Fruit fly (Drosophila melanogaster) whole organism, embryonic: ENCODE results near the gene mus301.

Source experiments
- CG1024 ChIP-seq: fragments of 200-800 bp; sonication (Bioruptor generic); IDR thresholded peaks from 2 replicates; pipeline ENCODE4 v1.3.6; 2022; ENCODE audit warnings: missing biosample characterization, missing genetic modification characterization
- CG1233 ChIP-seq: fragments of 200-800 bp; sonication (Bioruptor generic); optimal IDR thresholded peaks from 4 replicates; lab custom pipeline; 2018; ENCODE audit warnings: missing biosample characterization, mild to moderate bottlenecking, missing genetic modification characterization
- CG13775 ChIP-seq: fragments of 200-800 bp; sonication (Bioruptor generic); optimal IDR thresholded peaks from 3 replicates; lab custom pipeline; 2017; ENCODE audit warnings: missing biosample characterization, mild to moderate bottlenecking, missing genetic modification characterization
- CG14667 ChIP-seq: fragments of 200-800 bp; sonication (Bioruptor generic); IDR thresholded peaks from 2 replicates; pipeline ENCODE4 v1.3.6; 2022; ENCODE audit warnings: missing biosample characterization, missing genetic modification characterization
- CG15073 ChIP-seq: fragments of 200-800 bp; sonication (Bioruptor generic); optimal IDR thresholded peaks from 2 replicates; lab custom pipeline; 2016; ENCODE audit warnings: missing biosample characterization, missing genetic modification characterization
- CG1529 ChIP-seq: fragments of 200-800 bp; sonication (Bioruptor generic); optimal IDR thresholded peaks from 3 replicates; lab custom pipeline; 2018; ENCODE audit warnings: missing biosample characterization, missing genetic modification characterization
- CG16815 ChIP-seq: fragments of 200-800 bp; sonication (Bioruptor generic); optimal IDR thresholded peaks from 3 replicates; lab custom pipeline; 2017; ENCODE audit warnings: missing biosample characterization, mild to moderate bottlenecking, missing genetic modification characterization
- CG33213 ChIP-seq: fragments of 200-800 bp; sonication (Bioruptor generic); optimal IDR thresholded peaks from 3 replicates; lab custom pipeline; 2016; ENCODE audit warnings: missing biosample characterization, missing genetic modification characterization
- CG33557 ChIP-seq: fragments of 200-800 bp; sonication (Bioruptor generic); optimal IDR thresholded peaks from 2 replicates; lab custom pipeline; 2019; ENCODE audit warnings: missing biosample characterization, mild to moderate bottlenecking, missing genetic modification characterization, moderate library complexity
- CG3838 ChIP-seq: fragments of 200-800 bp; sonication (Bioruptor generic); optimal IDR thresholded peaks from 3 replicates; lab custom pipeline; 2016; ENCODE audit warnings: missing biosample characterization, missing genetic modification characterization
- CG42726 ChIP-seq: fragments of 200-800 bp; sonication (Bioruptor generic); IDR thresholded peaks from 2 replicates; pipeline ENCODE4 v1.3.6; 2022; ENCODE audit warnings: missing biosample characterization, missing genetic modification characterization; ENCODE audit not compliant: partially characterized antibody
- CG5180 ChIP-seq: fragments of 200-800 bp; sonication (Bioruptor generic); optimal IDR thresholded peaks from 3 replicates; lab custom pipeline; 2017; ENCODE audit warnings: missing biosample characterization, missing genetic modification characterization, mild to moderate bottlenecking, moderate library complexity, missing genetic modification reagents
- CG6175 ChIP-seq: fragments of 200-800 bp; sonication (Bioruptor generic); IDR thresholded peaks from 3 replicates; pipeline ENCODE4 v1.3.6; 2022; ENCODE audit warnings: missing biosample characterization, missing genetic modification characterization
- CG6254 ChIP-seq: fragments of 200-800 bp; sonication (Bioruptor generic); optimal IDR thresholded peaks from 3 replicates; lab custom pipeline; 2017; ENCODE audit warnings: mild to moderate bottlenecking, missing biosample characterization, missing genetic modification reagents, missing genetic modification characterization
- CG6854 ChIP-seq: fragments of 200-800 bp; sonication (Bioruptor generic); optimal IDR thresholded peaks from 3 replicates; lab custom pipeline; 2017; ENCODE audit warnings: missing biosample characterization, mild to moderate bottlenecking, missing genetic modification characterization
- CG9797 ChIP-seq: fragments of 200-800 bp; sonication (Bioruptor generic); optimal IDR thresholded peaks from 3 replicates; lab custom pipeline; 2018; ENCODE audit warnings: missing biosample characterization, mild to moderate bottlenecking, missing genetic modification characterization
- CG9932 ChIP-seq: fragments of 200-800 bp; sonication (Bioruptor generic); IDR thresholded peaks from 2 replicates; pipeline ENCODE4 v1.3.6; 2022; ENCODE audit warnings: missing biosample characterization, missing genetic modification characterization
- D19A ChIP-seq: fragments of 200-800 bp; optimal IDR thresholded peaks from 3 replicates; lab custom pipeline; 2019; ENCODE audit warnings: missing biosample characterization, mild to moderate bottlenecking, missing genetic modification characterization, moderate library complexity
- Dref ChIP-seq: fragments of 200-800 bp; sonication (Bioruptor generic); IDR thresholded peaks from 2 replicates; pipeline ENCODE4 v1.3.6; 2022; ENCODE audit warnings: missing biosample characterization, missing genetic modification characterization
- Ets97D ChIP-seq: fragments of 200-800 bp; sonication (Bioruptor generic); optimal IDR thresholded peaks from 3 replicates; lab custom pipeline; 2016; ENCODE audit warnings: missing biosample characterization, missing genetic modification characterization
- HLHmδ ChIP-seq: fragments of 200-800 bp; sonication (Bioruptor generic); optimal IDR thresholded peaks from 2 replicates; lab custom pipeline; 2018; ENCODE audit warnings: missing biosample characterization, mild to moderate bottlenecking, missing genetic modification characterization, moderate library complexity
- Hand ChIP-seq: fragments of 200-800 bp; sonication (Bioruptor generic); optimal IDR thresholded peaks from 2 replicates; lab custom pipeline; 2017; ENCODE audit warnings: mild to moderate bottlenecking, missing biosample characterization, missing genetic modification reagents, missing genetic modification characterization
- Hr3 ChIP-seq: fragments of 200-800 bp; sonication (Bioruptor generic); optimal IDR thresholded peaks from 3 replicates; lab custom pipeline; 2016; ENCODE audit warnings: missing biosample characterization, missing genetic modification characterization
- Lhr ChIP-seq: fragments of 200-800 bp; sonication (Bioruptor generic); optimal IDR thresholded peaks from 3 replicates; lab custom pipeline; 2017; ENCODE audit warnings: mild to moderate bottlenecking, missing biosample characterization, missing genetic modification reagents, missing genetic modification characterization
- Lpt ChIP-seq: fragments of >200 bp; optimal IDR thresholded peaks from 2 replicates; lab custom pipeline; 2018; ENCODE audit warnings: missing biosample characterization, missing genetic modification characterization
- Myb ChIP-seq: fragments of 200-800 bp; sonication (Bioruptor generic); optimal IDR thresholded peaks from 2 replicates; lab custom pipeline; 2016; ENCODE audit warnings: missing biosample characterization, missing genetic modification characterization
- NFAT ChIP-seq: fragments of 200-800 bp; sonication (Bioruptor generic); IDR thresholded peaks from 2 replicates; pipeline ENCODE4 v1.3.6; 2022; ENCODE audit warnings: missing biosample characterization, missing genetic modification characterization
- Opbp ChIP-seq: fragments of 200-800 bp; sonication (Bioruptor generic); IDR thresholded peaks from 3 replicates; pipeline ENCODE4 v1.3.6; 2022; ENCODE audit warnings: missing biosample characterization, missing genetic modification characterization; ENCODE audit not compliant: partially characterized antibody
- Side ChIP-seq: fragments of 200-800 bp; sonication (Bioruptor generic); optimal IDR thresholded peaks from 2 replicates; lab custom pipeline; 2016; ENCODE audit warnings: missing biosample characterization, missing genetic modification characterization
- Trl ChIP-seq, 3 experiments: fragments of >200 bp in 2 of 3; fragments of 200-800 bp in 1 of 3; sonication (Bioruptor generic) in 1 of 3; optimal IDR thresholded peaks; 2 replicates in 1 of 3; 3 replicates in 2 of 3; lab custom pipeline; 2016 to 2017; ENCODE audit warnings: missing biosample characterization in 1 of 3, missing genetic modification characterization in 1 of 3
- Usf ChIP-seq: fragments of 200-800 bp; sonication (Bioruptor generic); optimal IDR thresholded peaks from 2 replicates; lab custom pipeline; 2017; ENCODE audit warnings: missing genotype, missing biosample characterization, missing genetic modification characterization
- bbx ChIP-seq: fragments of 200-800 bp; sonication (Bioruptor generic); IDR thresholded peaks from 2 replicates; pipeline ENCODE4 v1.3.6; 2022; ENCODE audit warnings: missing biosample characterization, missing genetic modification characterization; ENCODE audit not compliant: partially characterized antibody
- chn ChIP-seq: fragments of 200-800 bp; sonication (Bioruptor generic); optimal IDR thresholded peaks from 2 replicates; lab custom pipeline; 2016; ENCODE audit warnings: missing biosample characterization, missing genetic modification characterization
- cwo ChIP-seq: fragments of 200-800 bp; sonication (Bioruptor generic); optimal IDR thresholded peaks from 3 replicates; lab custom pipeline; 2017; ENCODE audit warnings: missing biosample characterization, missing genetic modification characterization, mild to moderate bottlenecking, moderate library complexity, missing genetic modification reagents
- dati ChIP-seq: fragments of 200-800 bp; sonication (Bioruptor generic); IDR thresholded peaks from 2 replicates; pipeline ENCODE4 v1.3.6; 2022; ENCODE audit warnings: missing biosample characterization, missing genetic modification characterization
- gce ChIP-seq: fragments of 200-800 bp; sonication (Bioruptor generic); IDR thresholded peaks from 3 replicates; pipeline ENCODE4 v1.3.6; 2022; ENCODE audit warnings: missing biosample characterization, missing genetic modification characterization
- gt ChIP-seq: fragments of 200-800 bp; sonication (Bioruptor generic); IDR thresholded peaks from 2 replicates; pipeline ENCODE4 v1.3.6; 2022; ENCODE audit warnings: missing biosample characterization, missing genetic modification characterization
- ken ChIP-seq: fragments of 200-800 bp; sonication (Bioruptor generic); IDR thresholded peaks from 3 replicates; pipeline ENCODE4 v1.3.6; 2022; ENCODE audit warnings: missing biosample characterization, missing genetic modification characterization
- lmd ChIP-seq: fragments of 200-800 bp; sonication (Bioruptor generic); IDR thresholded peaks from 2 replicates; pipeline ENCODE4 v1.3.6; 2022; ENCODE audit warnings: missing biosample characterization, missing genetic modification characterization
- mld ChIP-seq: fragments of 200-800 bp; sonication (Bioruptor generic); IDR thresholded peaks from 3 replicates; pipeline ENCODE4 v1.3.6; 2022; ENCODE audit warnings: missing biosample characterization, missing genetic modification characterization; ENCODE audit not compliant: partially characterized antibody
- nau ChIP-seq: fragments of 200-800 bp; sonication (Bioruptor generic); optimal IDR thresholded peaks from 3 replicates; lab custom pipeline; 2017; ENCODE audit warnings: missing biosample characterization, mild to moderate bottlenecking, missing genetic modification characterization, missing genetic modification reagents
- p53 ChIP-seq: fragments of 200-800 bp; sonication (Bioruptor generic); optimal IDR thresholded peaks from 2 replicates; lab custom pipeline; 2016; ENCODE audit warnings: missing biosample characterization, missing genetic modification characterization
- pan ChIP-seq, 4 experiments: fragments of >200 bp in 3 of 4; fragments of 200-800 bp in 1 of 4; sonication (Bioruptor generic) in 1 of 4; optimal IDR thresholded peaks in 3 of 4; IDR thresholded peaks in 1 of 4; 2 replicates each; pipeline versions ENCODE4 v1.3.6 to Lab custom; 2017 to 2022; ENCODE audit warnings: missing biosample characterization in 2 of 4, missing genetic modification characterization in 2 of 4, mixed read lengths in 1 of 4
- ro ChIP-seq: fragments of 200-800 bp; sonication (Bioruptor generic); IDR thresholded peaks from 2 replicates; pipeline ENCODE4 v1.3.6; 2022; ENCODE audit warnings: missing biosample characterization, missing genetic modification characterization
- schlank ChIP-seq: fragments of 200-800 bp; sonication (Bioruptor generic); optimal IDR thresholded peaks from 2 replicates; lab custom pipeline; 2018; ENCODE audit warnings: missing biosample characterization, mild to moderate bottlenecking, missing genetic modification characterization
- sens-2 ChIP-seq: fragments of 200-800 bp; sonication (Bioruptor generic); IDR thresholded peaks from 2 replicates; pipeline ENCODE4 v1.3.6; 2022; ENCODE audit warnings: missing biosample characterization, missing genetic modification characterization
- so ChIP-seq: fragments of 200-800 bp; sonication (Bioruptor generic); IDR thresholded peaks from 3 replicates; pipeline ENCODE4 v1.3.6; 2022; ENCODE audit warnings: missing biosample characterization, missing genetic modification characterization
- tgo ChIP-seq: fragments of 200-800 bp; sonication (Bioruptor generic); IDR thresholded peaks from 3 replicates; pipeline ENCODE4 v1.3.6; 2022; ENCODE audit warnings: missing biosample characterization, missing genetic modification characterization

Gene mus301

dm6 chr3L:8185263-8186227 lies 47.9 kb downstream of the mus301 start (continued):
- TF ChIP-seq schlank = no peak
- no peak for TF ChIP-seq Lpt (GFP tag; lab: Kevin White, UChicago)
- TF ChIP-seq cwo (GFP tag; lab: Kevin White, UChicago) = peak; percentile 79
- TF ChIP-seq CG1233 = no peak
- TF ChIP-seq D19A (tag; lab: Kevin White, UChicago) = peak; percentile 100
- TF ChIP-seq chn (GFP tag; lab: Kevin White, UChicago) = peak; percentile 26
- TF ChIP-seq ro (GFP tag; lab: Robert Waterston, UW) = no peak
- TF ChIP-seq CG16815 (GFP tag; lab: Kevin White, UChicago) = no peak
- no peak for TF ChIP-seq so (GFP tag; lab: Robert Waterston, UW)
- no peak for TF ChIP-seq Trl (optimal IDR thresholded peaks at IDR 0.05; lab: Kevin White, UChicago)
- TF ChIP-seq Trl (GFP tag; optimal IDR thresholded peaks at IDR 0.05; lab: Kevin White, UChicago) = no peak
- TF ChIP-seq Opbp (GFP tag; lab: Robert Waterston, UW) = no peak
- peak; percentile 62 for TF ChIP-seq CG9932 (GFP tag; lab: Robert Waterston, UW)
- TF ChIP-seq mld = no peak
- TF ChIP-seq Ets97D = peak; percentile 5
- peak; percentile 51 for TF ChIP-seq tgo (GFP tag; lab: Robert Waterston, UW)
- peak; percentile 65 for TF ChIP-seq Side (GFP tag; lab: Kevin White, UChicago)
- TF ChIP-seq sens-2 (GFP tag; lab: Robert Waterston, UW) = peak; percentile 86
- TF ChIP-seq CG6254 (GFP tag; lab: Kevin White, UChicago) = peak; percentile 21
- no peak for TF ChIP-seq Hand (GFP tag; lab: Kevin White, UChicago)
- TF ChIP-seq CG15073 (GFP tag; lab: Kevin White, UChicago) = no peak
- TF ChIP-seq CG6175 (GFP tag; lab: Robert Waterston, UW) = 0 out of 3 replicates have a peak, but pooled peaks have one; percentile 44
- TF ChIP-seq CG1529 (GFP tag; lab: Kevin White, UChicago) = peak; percentile 2
- TF ChIP-seq lmd (GFP tag; lab: Robert Waterston, UW) = peak; percentile 63
- TF ChIP-seq gt (GFP tag; lab: Robert Waterston, UW) = no peak
- TF ChIP-seq nau (GFP tag; lab: Kevin White, UChicago) = no peak
- no peak for TF ChIP-seq gce (GFP tag; lab: Robert Waterston, UW)
- no peak for TF ChIP-seq CG42726 (GFP tag; lab: Robert Waterston, UW)
- no peak for TF ChIP-seq CG13775 (GFP tag; lab: Kevin White, UChicago)
- TF ChIP-seq CG5180 (GFP tag; lab: Kevin White, UChicago) = peak; percentile 12
- no peak for TF ChIP-seq ken (GFP tag; lab: Robert Waterston, UW)
- no peak for TF ChIP-seq pan (optimal IDR thresholded peaks at IDR 0.05; lab: Kevin White, UChicago)
- TF ChIP-seq pan (GFP tag; optimal IDR thresholded peaks at IDR 0.05 in 1 of 2, IDR thresholded peaks at IDR 0.05 in 1 of 2) = peak in 1 of 2 experiments; percentile 46
- no peak for TF ChIP-seq CG3838 (GFP tag; lab: Kevin White, UChicago)
- TF ChIP-seq HLHmδ (GFP tag; lab: Kevin White, UChicago) = peak; percentile 15
- no peak for TF ChIP-seq CG33557
- no peak for TF ChIP-seq Lhr (GFP tag; lab: Kevin White, UChicago)
- no peak for TF ChIP-seq Dref (GFP tag; lab: Robert Waterston, UW)
- no peak for TF ChIP-seq CG33213 (GFP tag; lab: Kevin White, UChicago)
- TF ChIP-seq CG1024 (GFP tag; lab: Robert Waterston, UW) = no peak
- TF ChIP-seq p53 (GFP tag; lab: Kevin White, UChicago) = peak; percentile 18
- TF ChIP-seq NFAT (GFP tag; lab: Robert Waterston, UW) = no peak
- TF ChIP-seq Myb (GFP tag; lab: Kevin White, UChicago) = peak; percentile 25
- no peak for TF ChIP-seq dati (GFP tag; lab: Robert Waterston, UW)
- TF ChIP-seq Hr3 (GFP tag; lab: Kevin White, UChicago) = peak; percentile 42
- peak; percentile 42; the same call in 1 of the 2 replicates for TF ChIP-seq CG14667 (GFP tag; lab: Robert Waterston, UW)
- TF ChIP-seq CG6854 = peak; percentile 38
- no peak for TF ChIP-seq Usf
- no peak for TF ChIP-seq CG9797
- TF ChIP-seq bbx (GFP tag; lab: Robert Waterston, UW) = no peak
